Worm (Caenorhabditis elegans) whole organism, midembryonic: ENCODE data around the gene phlp-2.

Experiments used
- T22C8.4 ChIP-seq: fragments of 200-800 bp; sonication (Bioruptor generic); IDR thresholded peaks from 2 replicates; pipeline ENCODE4 v1.3.6; 2022; ENCODE audit warnings: missing genetic modification characterization, missing compliant biosample characterization
- cog-1 ChIP-seq: sonication (generic microtip); optimal IDR thresholded peaks from 2 replicates; lab custom pipeline; 2016; ENCODE audit warnings: missing genetic modification characterization, missing compliant biosample characterization
- flt-1 ChIP-seq: fragments of 200-800 bp; sonication (Bioruptor generic); IDR thresholded peaks from 2 replicates; pipeline ENCODE4 v1.3.6; 2022; ENCODE audit warnings: missing genetic modification characterization, missing compliant biosample characterization
- klf-2 ChIP-seq: fragments of 200-800 bp; sonication (Bioruptor generic); conservative IDR thresholded peaks from 2 replicates; pipeline ENCODE4 v1.3.6; 2022; ENCODE audit warnings: missing genetic modification reagents, missing genetic modification characterization, missing compliant biosample characterization
- med-1 ChIP-seq: sonication (generic microtip); optimal IDR thresholded peaks from 2 replicates; lab custom pipeline; 2017; ENCODE audit warnings: missing genetic modification characterization, mild to moderate bottlenecking, missing compliant biosample characterization, antibody characterized with exemption, missing genetic modification reagents; ENCODE audit not compliant: insufficient read depth
- ref-1 ChIP-seq: fragments of 200-800 bp; sonication (Bioruptor generic); conservative IDR thresholded peaks from 2 replicates; pipeline ENCODE4 v1.3.6; 2022; ENCODE audit warnings: missing genetic modification reagents, missing genetic modification characterization, missing compliant biosample characterization
- tab-1 ChIP-seq: fragments of 200-800 bp; sonication (Bioruptor generic); IDR thresholded peaks from 2 replicates; pipeline ENCODE4 v1.3.6; 2022; ENCODE audit warnings: missing genetic modification characterization, missing compliant biosample characterization
- ztf-23 ChIP-seq: fragments of 200-800 bp; sonication (Bioruptor generic); IDR thresholded peaks from 2 replicates; pipeline ENCODE4 v1.3.6; 2022; ENCODE audit warnings: missing genetic modification reagents, missing genetic modification characterization, missing compliant biosample characterization
- ztf-29 ChIP-seq: fragments of 200-800 bp; sonication (Bioruptor generic); IDR thresholded peaks from 2 replicates; pipeline ENCODE4 v1.3.6; 2022; ENCODE audit warnings: missing genetic modification reagents, missing genetic modification characterization, missing compliant biosample characterization

phlp-2 gene

ce11 chrIII:4263048-4263447 is 53.8 kb downstream of the phlp-2 start, which contains the start of gene T08A11.1:
Gene T08A11.1, minus strand, starts transcription at chrIII:4263148.
- TF ChIP-seq med-1 (GFP tag; lab: Kevin White, UChicago), result no peak
- TF ChIP-seq cog-1 (tag; lab: Kevin White, UChicago), result no peak
- no peak for TF ChIP-seq ref-1 (GFP tag; lab: Robert Waterston, UW)
- no peak for TF ChIP-seq tab-1
- TF ChIP-seq klf-2 (GFP tag; lab: Robert Waterston, UW), result no peak
- TF ChIP-seq ztf-23, result no peak
- no peak for TF ChIP-seq flt-1
- TF ChIP-seq ztf-29 (GFP tag; lab: Robert Waterston, UW), result no peak
- TF ChIP-seq T22C8.4 (GFP tag; lab: Robert Waterston, UW), result no peak

ce11 chrIII:4265892-4266291 is 56.6 kb downstream of the phlp-2 start:
- TF ChIP-seq T22C8.4 (GFP tag; lab: Robert Waterston, UW), result no peak
- TF ChIP-seq flt-1, result no peak
- no peak for TF ChIP-seq cog-1 (tag; lab: Kevin White, UChicago)
- no peak for TF ChIP-seq ztf-23
- TF ChIP-seq tab-1, result no peak
- no peak for TF ChIP-seq klf-2 (GFP tag; lab: Robert Waterston, UW)
- no peak for TF ChIP-seq ztf-29 (GFP tag; lab: Robert Waterston, UW)
- TF ChIP-seq ref-1 (GFP tag; lab: Robert Waterston, UW), result no peak
- no peak for TF ChIP-seq med-1 (GFP tag; lab: Kevin White, UChicago)
